Fruit fly (Drosophila melanogaster): Measurements from ENCODE around the gene Nepl14.

Nepl14 gene

DNA sequence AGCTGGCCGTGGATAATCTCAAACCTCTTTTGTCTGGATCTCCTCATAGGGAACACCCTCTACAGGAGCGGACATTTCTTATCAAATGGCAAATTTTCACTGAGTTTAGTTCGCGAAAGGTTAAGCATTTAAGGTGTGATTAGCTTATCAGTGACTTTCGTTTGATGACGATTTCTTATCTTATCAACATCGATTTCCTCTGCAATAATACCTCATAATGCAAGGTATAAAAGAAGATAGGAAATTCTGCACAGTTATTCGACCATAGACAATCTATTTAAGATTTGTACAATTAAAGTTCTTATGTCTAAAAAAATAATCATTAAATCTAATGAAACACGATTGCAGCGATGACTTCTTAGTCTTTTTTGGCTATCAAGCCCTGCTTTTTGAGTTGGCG lies 29.8 kb downstream of the Nepl14 start, which contains the start of gene Takl2:
Takl2 (minus strand) TSS at position 101 of the 400 bp plus-strand sequence.
- TF ChIP-seq h (GFP tag; optimal IDR thresholded peaks at IDR 0.05) (no peak), CG9705 (GFP tag; optimal IDR thresholded peaks at IDR 0.05) (no peak), jim (GFP tag; optimal IDR thresholded peaks at IDR 0.05) (no peak), Hr78 (GFP tag; optimal IDR thresholded peaks at IDR 0.05) (no peak)

DNA sequence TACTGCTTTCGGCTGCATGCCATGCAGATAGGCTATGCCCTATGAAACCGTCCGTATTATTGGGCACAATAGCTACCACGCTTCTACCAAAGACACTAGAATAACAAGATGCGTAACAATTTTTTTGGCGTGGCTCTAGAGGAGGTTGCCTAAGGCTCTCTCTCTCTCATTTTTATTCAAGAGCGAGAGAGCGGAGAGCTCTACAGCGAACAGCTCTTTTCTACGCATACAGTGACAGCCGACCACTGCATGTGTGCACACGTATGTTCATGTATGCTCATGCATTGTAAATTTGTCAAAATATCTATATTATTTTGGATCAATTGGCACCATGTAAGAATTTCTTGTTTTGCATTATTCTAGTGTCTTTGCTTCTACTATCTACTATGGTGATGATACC lies 30.5 kb downstream of the Nepl14 start:
- TF ChIP-seq Hnf4 (GFP tag; optimal IDR thresholded peaks at IDR 0.05): no peak

DNA sequence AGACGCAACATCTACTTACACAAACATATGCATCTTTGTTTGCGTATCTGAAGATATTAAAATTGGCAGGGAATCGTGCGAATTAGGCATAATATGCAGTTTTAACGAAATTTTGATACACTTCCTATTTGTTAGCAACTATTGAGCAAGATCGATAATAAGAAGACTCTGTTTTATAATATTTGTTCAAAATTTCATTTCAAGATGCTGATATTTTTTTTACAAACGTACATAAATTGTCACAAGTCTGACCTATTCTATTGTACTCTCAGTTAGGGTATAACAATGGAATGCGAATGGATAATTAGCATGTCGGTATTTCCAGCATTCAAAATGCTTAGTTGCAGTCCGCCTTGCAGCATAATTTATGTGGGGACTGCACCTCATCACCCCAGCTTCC lies 35.7 kb downstream of the Nepl14 start:
- peak; percentile 45 for TF ChIP-seq OdsH (GFP tag; optimal IDR thresholded peaks at IDR 0.05)
- no peak for TF ChIP-seq woc (GFP tag; optimal IDR thresholded peaks at IDR 0.05)
- TF ChIP-seq tai (GFP tag; optimal IDR thresholded peaks at IDR 0.05): no peak
- TF ChIP-seq foxo (GFP tag; optimal IDR thresholded peaks at IDR 0.05): peak in 1 of 2 experiments; percentile 39
- no peak for TF ChIP-seq Abd-B (GFP tag; optimal IDR thresholded peaks at IDR 0.05)
- no peak for TF ChIP-seq Myc (optimal IDR thresholded peaks at IDR 0.05)
- no peak for TF ChIP-seq Sp1 (GFP tag; optimal IDR thresholded peaks at IDR 0.05)
- TF ChIP-seq Vsx2 (GFP tag; optimal IDR thresholded peaks at IDR 0.05; ENCODE audit: partially characterized antibody): no peak
- TF ChIP-seq dsf (GFP tag; optimal IDR thresholded peaks at IDR 0.05; ENCODE audit: borderline replicate concordance): no peak
- TF ChIP-seq Mio (GFP tag; optimal IDR thresholded peaks at IDR 0.05): no peak
- TF ChIP-seq CrebA (GFP tag; optimal IDR thresholded peaks at IDR 0.05; ENCODE audit: borderline replicate concordance): no peak
- no peak for TF ChIP-seq h (GFP tag; optimal IDR thresholded peaks at IDR 0.05)
- no peak for TF ChIP-seq N (GFP tag; optimal IDR thresholded peaks at IDR 0.05)
- TF ChIP-seq sage (GFP tag; optimal IDR thresholded peaks at IDR 0.05): no peak
- TF ChIP-seq dmrt93B (GFP tag; optimal IDR thresholded peaks at IDR 0.05): no peak
- TF ChIP-seq CG32264 (GFP tag; optimal IDR thresholded peaks at IDR 0.05): peak; percentile 24
- no peak for TF ChIP-seq Hr83 (GFP tag; optimal IDR thresholded peaks at IDR 0.05; ENCODE audit: poor library complexity, severe bottlenecking)
- TF ChIP-seq br (GFP tag; optimal IDR thresholded peaks at IDR 0.05): no peak

- TF ChIP-seq foxo (GFP tag; optimal IDR thresholded peaks at IDR 0.05): no peak
- TF ChIP-seq CrebA (GFP tag; optimal IDR thresholded peaks at IDR 0.05; ENCODE audit: borderline replicate concordance): no peak
- no peak for TF ChIP-seq psq (GFP tag; optimal IDR thresholded peaks at IDR 0.05)
- no peak for TF ChIP-seq pan (optimal IDR thresholded peaks at IDR 0.05)
- no peak for TF ChIP-seq Dfd (GFP tag; optimal IDR thresholded peaks at IDR 0.05)
- TF ChIP-seq HLH106 (tag; optimal IDR thresholded peaks at IDR 0.05): no peak
- TF ChIP-seq GATAd (GFP tag; optimal IDR thresholded peaks at IDR 0.05): no peak
- no peak for TF ChIP-seq Mio (GFP tag; optimal IDR thresholded peaks at IDR 0.05)
- no peak for TF ChIP-seq Rel (GFP tag; optimal IDR thresholded peaks at IDR 0.05)
- TF ChIP-seq Rel (tag; optimal IDR thresholded peaks at IDR 0.05): no peak
- TF ChIP-seq Dif (GFP tag; optimal IDR thresholded peaks at IDR 0.05; ENCODE audit: partially characterized antibody): no peak
- TF ChIP-seq Hr78 (GFP tag; optimal IDR thresholded peaks at IDR 0.05): no peak
- TF ChIP-seq sv (GFP tag; optimal IDR thresholded peaks at IDR 0.05): no peak
- TF ChIP-seq ey (GFP tag; optimal IDR thresholded peaks at IDR 0.05): no peak
- no peak for TF ChIP-seq sage (GFP tag; optimal IDR thresholded peaks at IDR 0.05)
- TF ChIP-seq dl (GFP tag; optimal IDR thresholded peaks at IDR 0.05; ENCODE audit: insufficient read depth in 1 of 2, partially characterized antibody in 2 of 2): no peak
- no peak for TF ChIP-seq jim (GFP tag; optimal IDR thresholded peaks at IDR 0.05)
- no peak for TF ChIP-seq Sp1 (GFP tag; optimal IDR thresholded peaks at IDR 0.05)
- TF ChIP-seq woc (GFP tag; optimal IDR thresholded peaks at IDR 0.05): no peak
- TF ChIP-seq N (GFP tag; optimal IDR thresholded peaks at IDR 0.05): no peak
Observed at dm6 chr3R:22727456-22727833, 36.1 kb downstream of the Nepl14 start.

DNA sequence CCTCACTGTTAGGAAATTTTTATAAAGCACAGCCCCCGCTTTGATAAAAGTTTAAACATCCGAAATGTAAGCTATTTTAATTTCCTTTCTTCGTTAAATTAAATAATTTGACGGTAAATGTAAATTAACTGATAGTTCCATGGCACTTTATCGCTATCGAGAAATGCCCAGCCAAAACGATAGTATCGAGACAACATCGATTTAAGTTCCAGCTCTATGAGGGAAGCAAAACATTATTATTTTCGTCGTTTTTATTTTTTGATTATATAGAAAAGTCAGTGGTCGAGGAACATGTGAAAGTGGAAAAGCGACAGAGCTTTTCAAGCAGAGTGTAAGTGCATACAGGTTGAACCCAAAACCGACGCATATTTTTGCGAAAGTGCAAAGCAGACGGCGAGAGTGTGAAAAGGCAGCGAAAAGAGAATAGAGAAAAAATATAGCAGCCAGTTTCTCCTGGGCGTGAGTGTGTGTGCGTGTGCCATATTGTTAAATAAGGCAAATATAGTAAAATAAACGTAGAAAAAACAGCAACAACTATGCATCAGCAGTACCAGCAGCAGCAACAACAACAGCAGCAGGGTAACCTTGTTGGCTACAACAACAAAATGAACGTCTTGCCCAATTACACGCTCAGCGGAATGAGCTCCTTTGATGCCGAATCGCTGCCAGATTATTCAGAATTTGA lies 36.6 kb downstream of the Nepl14 start, which contains the start of gene CG45049:
CG45049 (plus strand) TSS at position 197 of the 685 bp plus-strand sequence.
- TF ChIP-seq Hnf4 (GFP tag; optimal IDR thresholded peaks at IDR 0.05) (peak; percentile 30), br (GFP tag; optimal IDR thresholded peaks at IDR 0.05) (peak; percentile 7), psq (GFP tag; optimal IDR thresholded peaks at IDR 0.05) (peak; percentile 61), sage (GFP tag; optimal IDR thresholded peaks at IDR 0.05) (peak; percentile 49), Dif (GFP tag; optimal IDR thresholded peaks at IDR 0.05; ENCODE audit: partially characterized antibody) (no peak), h (GFP tag; optimal IDR thresholded peaks at IDR 0.05) (peak; percentile 10), Vsx2 (GFP tag; optimal IDR thresholded peaks at IDR 0.05; ENCODE audit: partially characterized antibody) (no peak), Sp1 (GFP tag; optimal IDR thresholded peaks at IDR 0.05) (no peak), dsf (GFP tag; optimal IDR thresholded peaks at IDR 0.05; ENCODE audit: borderline replicate concordance) (no peak), woc (GFP tag; optimal IDR thresholded peaks at IDR 0.05) (peak; percentile 48)
